Fruit fly (Drosophila melanogaster) whole organism, embryonic: ENCODE measurements around the gene CG31141.
A peak's percentile ranks its signal among the peaks of the same experiment; 100 is the strongest.

Experiments
- CG10543 ChIP-seq: fragments of 200-800 bp; sonication (Bioruptor generic); optimal IDR thresholded peaks from 3 replicates; lab custom pipeline; 2017; ENCODE audit warnings: missing biosample characterization, mild to moderate bottlenecking, missing genetic modification characterization, moderate library complexity
- Dll ChIP-seq: fragments of 200-800 bp; sonication (Bioruptor generic); IDR thresholded peaks from 4 replicates; pipeline ENCODE4 v1.3.6; 2022; ENCODE audit warnings: missing biosample characterization, missing genetic modification characterization; ENCODE audit not compliant: partially characterized antibody
- nom ChIP-seq: fragments of 200-800 bp; sonication (Bioruptor generic); optimal IDR thresholded peaks from 2 replicates; lab custom pipeline; 2017; ENCODE audit warnings: missing biosample characterization, missing genetic modification characterization, mild to moderate bottlenecking, moderate library complexity, missing genetic modification reagents
- pum ChIP-seq: fragments of 200-800 bp; sonication (Bioruptor generic); optimal IDR thresholded peaks from 2 replicates; lab custom pipeline; 2016; ENCODE audit warnings: missing biosample characterization, missing genetic modification characterization

dm6 chr3R:23947002-23947401, 23.9 kb downstream of the CG31141 start:
- no peak for TF ChIP-seq Dll
- TF ChIP-seq pum (GFP tag; lab: Kevin White, UChicago), result no peak
- TF ChIP-seq nom (GFP tag; lab: Kevin White, UChicago), result no peak
- TF ChIP-seq CG10543 (GFP tag; lab: Kevin White, UChicago), result peak; percentile 8
